Fruit fly (Drosophila melanogaster) S2 (cell line): ENCODE measurements around the gene gce.

Experiments
- CG8478 ChIP-seq: fragments of >200 bp; optimal IDR thresholded peaks from 2 replicates; lab custom pipeline; 2018
- CTCF ChIP-seq, 2 experiments: fragments of >200 bp; optimal IDR thresholded peaks; 2 replicates each; lab custom pipeline; 2018

- TF ChIP-seq CTCF (optimal IDR thresholded peaks at IDR 0.05; lab: Kevin White, UChicago) (no peak), CG8478 (lab: Kevin White, UChicago) (no peak)
Observed at dm6 chrX:15259295-15259694, 38.3 kb upstream of the gce start.
